Worm (Caenorhabditis elegans) whole organism, early embryonic: ENCODE measurements around the gene spcs-2.

Source experiments
- B0310.2 ChIP-seq: sonication (generic microtip); optimal IDR thresholded peaks from 2 replicates; lab custom pipeline; 2016; ENCODE audit warnings: mild to moderate bottlenecking, missing genetic modification characterization, missing compliant biosample characterization
- sea-1 ChIP-seq: fragments of 200-800 bp; sonication (Bioruptor generic); conservative IDR thresholded peaks from 2 replicates; pipeline ENCODE4 v1.3.6; 2022; ENCODE audit warnings: missing genetic modification characterization, missing compliant biosample characterization
- tbx-11 ChIP-seq: fragments of 200-800 bp; sonication (Bioruptor generic); IDR thresholded peaks from 2 replicates; pipeline ENCODE4 v1.3.6; 2022; ENCODE audit warnings: missing genetic modification characterization, missing compliant biosample characterization

- TF ChIP-seq tbx-11 (GFP tag; lab: Robert Waterston, UW): no peak
- no peak for TF ChIP-seq B0310.2 (tag; lab: Kevin White, UChicago)
- TF ChIP-seq sea-1: no peak
Measured at ce11 chrIII:12855394-12855793, 19.4 kb upstream of the spcs-2 start, which contains the start of gene Y37D8A.5.
